Fruit fly (Drosophila melanogaster): ENCODE measurements around the gene eIF4E1.

eIF4E1 gene

DNA sequence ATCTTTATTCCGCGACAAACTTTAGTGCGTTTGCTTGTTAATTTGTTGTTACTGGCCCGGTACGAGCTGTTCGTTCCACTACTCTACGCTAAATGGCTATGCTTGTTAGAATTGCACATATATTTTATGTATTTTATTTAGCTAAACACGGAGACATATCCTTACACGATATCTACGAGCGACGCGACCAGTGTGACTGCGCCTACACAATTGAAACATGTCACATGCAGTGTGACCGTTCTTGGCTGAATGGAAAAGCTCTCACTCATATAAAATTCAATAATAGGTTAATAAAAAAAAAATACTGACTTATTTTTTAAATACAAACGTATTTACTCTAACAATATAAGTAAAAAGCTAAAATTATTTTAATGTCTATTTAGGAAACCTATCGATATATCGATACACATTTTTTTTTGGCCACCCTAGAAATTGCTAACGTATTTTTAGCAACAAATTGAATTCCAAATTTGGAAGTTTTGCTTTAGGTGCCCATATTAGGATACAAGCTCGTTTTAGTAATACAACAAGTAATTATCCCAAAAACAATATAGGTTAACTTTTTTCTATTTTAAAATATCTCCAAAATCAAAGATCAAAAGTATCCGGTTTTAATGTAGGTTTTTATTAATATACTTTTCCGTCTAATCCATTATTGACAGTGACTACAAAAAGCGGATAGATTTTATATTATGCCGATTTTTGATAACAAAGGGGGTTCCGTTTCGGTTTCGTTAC, 3.1 kb downstream of the eIF4E1 start, which contains the start of gene CG4080 (continued):
- peak; percentile 11 for TF ChIP-seq gcm (GFP tag; optimal IDR thresholded peaks at IDR 0.05)
- TF ChIP-seq CG2202 (tag; optimal IDR thresholded peaks at IDR 0.05), result no peak
- peak; percentile 43 for TF ChIP-seq dmrt11E (tag; optimal IDR thresholded peaks at IDR 0.05)
- TF ChIP-seq Lim3 (GFP tag; IDR thresholded peaks at IDR 0.05), result no peak
- TF ChIP-seq tgo (GFP tag; IDR thresholded peaks at IDR 0.05), result no peak
- TF ChIP-seq B-H2 (GFP tag; optimal IDR thresholded peaks at IDR 0.05), result peak; percentile 61
- peak; percentile 61 for TF ChIP-seq Ets97D (GFP tag; optimal IDR thresholded peaks at IDR 0.05)
- TF ChIP-seq CG4707 (GFP tag; optimal IDR thresholded peaks at IDR 0.05), result no peak
- TF ChIP-seq CG17328 (GFP tag; IDR thresholded peaks at IDR 0.05), result no peak
- TF ChIP-seq ken (GFP tag; IDR thresholded peaks at IDR 0.05), result no peak
- no peak for TF ChIP-seq Eip74EF (GFP tag; optimal IDR thresholded peaks at IDR 0.05)
- peak; percentile 79 for TF ChIP-seq Ets65A (GFP tag)
- no peak for TF ChIP-seq CG1647 (GFP tag; optimal IDR thresholded peaks at IDR 0.05)
- TF ChIP-seq CG13123 (GFP tag; optimal IDR thresholded peaks at IDR 0.05), result no peak
- peak; percentile 65; the same call in 1 of the 3 replicates for TF ChIP-seq Opbp (GFP tag; IDR thresholded peaks at IDR 0.05; ENCODE audit: partially characterized antibody)
- TF ChIP-seq danr (GFP tag; IDR thresholded peaks at IDR 0.05), result no peak
- TF ChIP-seq Dip3 (GFP tag; optimal IDR thresholded peaks at IDR 0.05), result peak; percentile 23
- TF ChIP-seq corto (GFP tag; optimal IDR thresholded peaks at IDR 0.05), result peak; percentile 32
- no peak for TF ChIP-seq ttk (GFP tag; IDR thresholded peaks at IDR 0.05)
- peak; percentile 55 for TF ChIP-seq CoRest (tag; optimal IDR thresholded peaks at IDR 0.05)
- no peak for TF ChIP-seq CG16815 (GFP tag; optimal IDR thresholded peaks at IDR 0.05)
- TF ChIP-seq wor (GFP tag; IDR thresholded peaks at IDR 0.05), result no peak
- no peak for TF ChIP-seq CG6854 (GFP tag; optimal IDR thresholded peaks at IDR 0.05)
- peak; percentile 8 for TF ChIP-seq CG17385 (GFP tag; optimal IDR thresholded peaks at IDR 0.05)
- peak; percentile 63 for TF ChIP-seq HmgZ (tag; optimal IDR thresholded peaks at IDR 0.05)
- TF ChIP-seq CG8290 (GFP tag; optimal IDR thresholded peaks at IDR 0.05), result peak; percentile 22
- peak; percentile 32 to 36 for TF ChIP-seq CG8290 (tag; optimal IDR thresholded peaks at IDR 0.05)
- no peak for TF ChIP-seq Hr39 (optimal IDR thresholded peaks at IDR 0.05)
- no peak for TF ChIP-seq Oli (tag; optimal IDR thresholded peaks at IDR 0.05)
- TF ChIP-seq Myb (GFP tag; optimal IDR thresholded peaks at IDR 0.05), result peak; percentile 63
- TF ChIP-seq CG32767 (GFP tag; IDR thresholded peaks at IDR 0.05), result no peak
- TF ChIP-seq Usf (GFP tag; optimal IDR thresholded peaks at IDR 0.05), result no peak
- TF ChIP-seq zfh2 (GFP tag; optimal IDR thresholded peaks at IDR 0.05), result no peak
- no peak for TF ChIP-seq z (GFP tag; IDR thresholded peaks at IDR 0.05)
- TF ChIP-seq twi (tag; optimal IDR thresholded peaks at IDR 0.05), result peak; percentile 29
- peak; percentile 18; the same call in 1 of the 2 replicates for TF ChIP-seq CG3847 (GFP tag; IDR thresholded peaks at IDR 0.05)
- TF ChIP-seq sens (GFP tag), result peak; percentile 88
- no peak for TF ChIP-seq CG4282 (GFP tag; optimal IDR thresholded peaks at IDR 0.05)
- peak; percentile 88 for TF ChIP-seq CG13287 (GFP tag; IDR thresholded peaks at IDR 0.05; ENCODE audit: partially characterized antibody)
- no peak for TF ChIP-seq gro (GFP tag; optimal IDR thresholded peaks at IDR 0.05)
- TF ChIP-seq CG4730 (GFP tag; IDR thresholded peaks at IDR 0.05), result no peak
- TF ChIP-seq vnd (GFP tag; IDR thresholded peaks at IDR 0.05; ENCODE audit: partially characterized antibody), result peak; percentile 76
- no peak for TF ChIP-seq Ssrp (tag; optimal IDR thresholded peaks at IDR 0.05)
- TF ChIP-seq Scr (GFP tag; IDR thresholded peaks at IDR 0.05; ENCODE audit: partially characterized antibody), result peak; percentile 90
- no peak for TF ChIP-seq esg (GFP tag; conservative IDR thresholded peaks at IDR 0.05)
- TF ChIP-seq CG17612 (GFP tag; IDR thresholded peaks at IDR 0.05), result no peak
- TF ChIP-seq CG16779 (GFP tag; IDR thresholded peaks at IDR 0.05), result no peak
